Fruit fly (Drosophila melanogaster) whole organism, prepupa: ENCODE data around the gene DZIP1.

Experiments used
- CG34406 ChIP-seq: fragments of 200-800 bp; sonication (Bioruptor generic); optimal IDR thresholded peaks from 3 replicates; lab custom pipeline; 2016; ENCODE audit warnings: missing biosample characterization, missing genetic modification characterization
- CG8632 ChIP-seq: fragments of 200-800 bp; sonication (Bioruptor generic); optimal IDR thresholded peaks from 3 replicates; lab custom pipeline; 2016; ENCODE audit warnings: missing biosample characterization, missing genetic modification characterization
- fkh ChIP-seq: fragments of 200-800 bp; sonication (Bioruptor generic); optimal IDR thresholded peaks from 3 replicates; lab custom pipeline; 2017; ENCODE audit warnings: missing biosample characterization, mild to moderate bottlenecking, missing genetic modification characterization, moderate library complexity

dm6 chr3R:24514652-24515328 is at the start of gene DZIP1, which contains the start of gene nAChRbeta2:
- TF ChIP-seq fkh (GFP tag; lab: Kevin White, UChicago) (no peak), CG8632 (GFP tag; lab: Kevin White, UChicago) (no peak), CG34406 (GFP tag; lab: Kevin White, UChicago) (no peak)
